Worm (Caenorhabditis elegans) whole organism, mixed stage, embryonic: ENCODE data around the gene his-2.

Experiments
- flh-1 ChIP-seq: fragments of 200-800 bp; sonication (Bioruptor generic); optimal IDR thresholded peaks from 2 replicates; lab custom pipeline; 2018; ENCODE audit warnings: mild to moderate bottlenecking, missing genetic modification characterization, moderate library complexity, missing compliant biosample characterization
- pha-4 ChIP-seq: fragments of 150-350 bp; optimal IDR thresholded peaks from 2 replicates; lab custom pipeline; 2018; ENCODE audit warnings: missing biosample characterization, missing genetic modification reagents, missing genetic modification characterization
- sem-2 ChIP-seq: fragments of 200-800 bp; sonication (Bioruptor generic); optimal IDR thresholded peaks from 2 replicates; lab custom pipeline; 2018; ENCODE audit warnings: mild to moderate bottlenecking, missing genetic modification characterization, missing compliant biosample characterization
- unc-62 ChIP-seq: fragments of 150-350 bp; optimal IDR thresholded peaks from 2 replicates; lab custom pipeline; 2014; ENCODE audit warnings: missing biosample characterization, missing genetic modification reagents, missing genetic modification characterization
- zip-8 ChIP-seq: fragments of 150-350 bp; optimal IDR thresholded peaks from 2 replicates; lab custom pipeline; 2014; ENCODE audit warnings: missing biosample characterization, missing genetic modification characterization
- ztf-11 ChIP-seq: fragments of 150-350 bp; optimal IDR thresholded peaks from 2 replicates; lab custom pipeline; 2014; ENCODE audit warnings: missing biosample characterization, missing genetic modification characterization

- TF ChIP-seq unc-62 (GFP tag; lab: Kevin White, UChicago) (no peak), ztf-11 (tag; lab: Kevin White, UChicago) (no peak), flh-1 (GFP tag; lab: Kevin White, UChicago) (no peak), pha-4 (tag; lab: Kevin White, UChicago) (no peak), sem-2 (GFP tag; lab: Kevin White, UChicago) (no peak), zip-8 (tag; lab: Kevin White, UChicago) (no peak)
Measured at ce11 chrV:16036166-16036565, 5.9 kb downstream of the his-2 start, which contains the start of gene T10C6.10.
